Fruit fly (Drosophila melanogaster): Measurements from ENCODE around the gene CG10713.

- TF ChIP-seq CG8478 (optimal IDR thresholded peaks at IDR 0.05) (no peak), CTCF (optimal IDR thresholded peaks at IDR 0.05) (no peak)
These were observed 25.1 kb downstream of the CG10713 start for dm6 chr3L:13409809-13410521.

Measured in S2 (cell line).